Fruit fly (Drosophila melanogaster) whole organism, embryonic: ENCODE measurements around the gene Cka.

ENCODE experiments used
- Antp ChIP-seq: fragments of 200-800 bp; sonication (Bioruptor generic); optimal IDR thresholded peaks from 3 replicates; lab custom pipeline; 2016; ENCODE audit warnings: missing biosample characterization, missing genetic modification characterization
- Atf3 ChIP-seq: fragments of 200-800 bp; sonication (Bioruptor generic); optimal IDR thresholded peaks from 3 replicates; lab custom pipeline; 2016; ENCODE audit warnings: missing biosample characterization, missing genetic modification characterization
- Awh ChIP-seq: fragments of 200-800 bp; sonication (Bioruptor generic); IDR thresholded peaks from 2 replicates; pipeline ENCODE4, ENCODE4 v1.3.6; 2022; ENCODE audit warnings: missing biosample characterization, missing genetic modification characterization
- BEAF-32 ChIP-seq: fragments of 200-800 bp; sonication (Bioruptor generic); optimal IDR thresholded peaks from 3 replicates; lab custom pipeline; 2017; ENCODE audit warnings: missing biosample characterization, missing genetic modification characterization, mild to moderate bottlenecking, moderate library complexity, missing genetic modification reagents
- BtbVII ChIP-seq: fragments of 200-800 bp; sonication (Bioruptor generic); optimal IDR thresholded peaks from 3 replicates; lab custom pipeline; 2017; ENCODE audit warnings: missing biosample characterization, mild to moderate bottlenecking, missing genetic modification characterization
- CG1233 ChIP-seq: fragments of 200-800 bp; sonication (Bioruptor generic); optimal IDR thresholded peaks from 4 replicates; lab custom pipeline; 2018; ENCODE audit warnings: missing biosample characterization, mild to moderate bottlenecking, missing genetic modification characterization
- CG12659 ChIP-seq: fragments of 200-800 bp; sonication (Bioruptor generic); optimal IDR thresholded peaks from 3 replicates; lab custom pipeline; 2017; ENCODE audit warnings: mild to moderate bottlenecking, missing biosample characterization, missing genetic modification reagents, missing genetic modification characterization
- CG12942 ChIP-seq: fragments of 200-800 bp; sonication (Bioruptor generic); optimal IDR thresholded peaks from 3 replicates; lab custom pipeline; 2016; ENCODE audit warnings: missing biosample characterization, missing genetic modification characterization
- CG1603 ChIP-seq: fragments of 200-800 bp; sonication (Bioruptor generic); optimal IDR thresholded peaks from 2 replicates; lab custom pipeline; 2019; ENCODE audit warnings: missing biosample characterization, mild to moderate bottlenecking, missing genetic modification characterization, moderate library complexity
- CG16815 ChIP-seq: fragments of 200-800 bp; sonication (Bioruptor generic); optimal IDR thresholded peaks from 3 replicates; lab custom pipeline; 2017; ENCODE audit warnings: missing biosample characterization, mild to moderate bottlenecking, missing genetic modification characterization
- CG1792 ChIP-seq: fragments of 200-800 bp; sonication (Bioruptor generic); optimal IDR thresholded peaks from 2 replicates; lab custom pipeline; 2016; ENCODE audit warnings: missing biosample characterization, missing genetic modification characterization
- CG2116 ChIP-seq: fragments of 200-800 bp; sonication (Bioruptor generic); optimal IDR thresholded peaks from 3 replicates; lab custom pipeline; 2018; ENCODE audit warnings: missing biosample characterization, mild to moderate bottlenecking, missing genetic modification characterization
- CG2120 ChIP-seq: fragments of 200-800 bp; sonication (Bioruptor generic); optimal IDR thresholded peaks from 3 replicates; lab custom pipeline; 2016; ENCODE audit warnings: missing biosample characterization, missing genetic modification characterization
- CG2712 ChIP-seq: fragments of 200-800 bp; optimal IDR thresholded peaks from 3 replicates; lab custom pipeline; 2019; ENCODE audit warnings: missing biosample characterization, mild to moderate bottlenecking, missing genetic modification characterization, moderate library complexity
- CG31224 ChIP-seq: fragments of 200-800 bp; sonication (Bioruptor generic); IDR thresholded peaks from 2 replicates; pipeline ENCODE4 v1.3.6; 2022; ENCODE audit warnings: missing biosample characterization, missing genetic modification characterization
- CG32532 ChIP-seq: fragments of 200-800 bp; sonication (Bioruptor generic); IDR thresholded peaks from 2 replicates; pipeline ENCODE4 v1.3.6; 2022; ENCODE audit warnings: missing biosample characterization, missing genetic modification characterization
- CG3407 ChIP-seq: fragments of 200-800 bp; sonication (Bioruptor generic); optimal IDR thresholded peaks from 2 replicates; lab custom pipeline; 2018; ENCODE audit warnings: missing biosample characterization, mild to moderate bottlenecking, missing genetic modification characterization
- CG3838 ChIP-seq: fragments of 200-800 bp; sonication (Bioruptor generic); optimal IDR thresholded peaks from 3 replicates; lab custom pipeline; 2016; ENCODE audit warnings: missing biosample characterization, missing genetic modification characterization
- CG3995 ChIP-seq: fragments of 200-800 bp; sonication (Bioruptor generic); optimal IDR thresholded peaks from 3 replicates; lab custom pipeline; 2016; ENCODE audit warnings: missing biosample characterization, missing genetic modification characterization
- CG4617 ChIP-seq: fragments of 200-800 bp; sonication (Bioruptor generic); optimal IDR thresholded peaks from 3 replicates; lab custom pipeline; 2016; ENCODE audit warnings: missing biosample characterization, missing genetic modification characterization, borderline replicate concordance
- CG6765 ChIP-seq: fragments of 200-800 bp; sonication (Bioruptor generic); optimal IDR thresholded peaks from 3 replicates; lab custom pipeline; 2017; ENCODE audit warnings: missing biosample characterization, mild to moderate bottlenecking, missing genetic modification characterization
- CG9727 ChIP-seq: fragments of 200-800 bp; sonication (Bioruptor generic); optimal IDR thresholded peaks from 3 replicates; lab custom pipeline; 2017; ENCODE audit warnings: missing biosample characterization, mild to moderate bottlenecking, missing genetic modification characterization
- CG9932 ChIP-seq: fragments of 200-800 bp; sonication (Bioruptor generic); IDR thresholded peaks from 2 replicates; pipeline ENCODE4 v1.3.6; 2022; ENCODE audit warnings: missing biosample characterization, missing genetic modification characterization
- CTCF ChIP-seq: fragments of 200-800 bp; sonication (Bioruptor generic); optimal IDR thresholded peaks from 2 replicates; lab custom pipeline; 2017; ENCODE audit warnings: missing biosample characterization, mild to moderate bottlenecking, missing genetic modification characterization, moderate library complexity
- Ets65A ChIP-seq: fragments of 200-800 bp; sonication (Bioruptor generic); peaks from one replicate; lab custom pipeline; 2016; ENCODE audit warnings: missing biosample characterization, missing genetic modification characterization
- Fer1 ChIP-seq: fragments of 200-800 bp; sonication (Bioruptor generic); optimal IDR thresholded peaks from 2 replicates; lab custom pipeline; 2017; ENCODE audit warnings: missing biosample characterization, mild to moderate bottlenecking, missing genetic modification characterization
- HmgZ ChIP-seq: fragments of 200-800 bp; sonication (Bioruptor generic); optimal IDR thresholded peaks from 2 replicates; lab custom pipeline; 2018; ENCODE audit warnings: missing biosample characterization, mild to moderate bottlenecking, missing genetic modification characterization
- Hr51 ChIP-seq, 2 experiments: fragments of 200-800 bp; sonication (Bioruptor generic); optimal IDR thresholded peaks; 2 replicates in 1 of 2; 3 replicates in 1 of 2; lab custom pipeline; 2016 to 2018; ENCODE audit warnings: missing biosample characterization in 2 of 2, missing genetic modification characterization in 2 of 2, mild to moderate bottlenecking in 1 of 2, moderate library complexity in 1 of 2
- Hsf ChIP-seq: fragments of 200-800 bp; sonication (Bioruptor generic); optimal IDR thresholded peaks from 3 replicates; lab custom pipeline; 2016; ENCODE audit warnings: missing biosample characterization, missing genetic modification characterization
- MESR4 ChIP-seq: fragments of 200-800 bp; sonication (Bioruptor generic); optimal IDR thresholded peaks from 2 replicates; lab custom pipeline; 2018; ENCODE audit warnings: missing biosample characterization, mild to moderate bottlenecking, missing genetic modification characterization, moderate library complexity
- Mes4 ChIP-seq: fragments of 200-800 bp; sonication (Bioruptor generic); optimal IDR thresholded peaks from 2 replicates; lab custom pipeline; 2016; ENCODE audit warnings: missing biosample characterization, missing genetic modification characterization
- Scr ChIP-seq: fragments of 200-800 bp; sonication (Bioruptor generic); IDR thresholded peaks from 2 replicates; pipeline ENCODE4 v1.3.6; 2022; ENCODE audit warnings: missing biosample characterization, missing genetic modification characterization; ENCODE audit not compliant: partially characterized antibody
- bcd ChIP-seq: fragments of 200-800 bp; sonication (Bioruptor generic); optimal IDR thresholded peaks from 2 replicates; lab custom pipeline; 2017; ENCODE audit warnings: missing biosample characterization, mild to moderate bottlenecking, missing genetic modification characterization
- chn ChIP-seq: fragments of 200-800 bp; sonication (Bioruptor generic); optimal IDR thresholded peaks from 2 replicates; lab custom pipeline; 2016; ENCODE audit warnings: missing biosample characterization, missing genetic modification characterization
- crp ChIP-seq, 2 experiments: fragments of 200-800 bp; sonication (Bioruptor generic); optimal IDR thresholded peaks; 2 replicates in 1 of 2; 3 replicates in 1 of 2; lab custom pipeline; 2017; ENCODE audit warnings: missing biosample characterization in 2 of 2, missing genetic modification characterization in 2 of 2, mild to moderate bottlenecking in 1 of 2, moderate library complexity in 1 of 2
- dpn ChIP-seq, 2 experiments: fragments of 200-800 bp; sonication (Bioruptor generic); optimal IDR thresholded peaks; 3 replicates each; lab custom pipeline; 2016; ENCODE audit warnings: missing biosample characterization in 2 of 2, missing genetic modification characterization in 2 of 2
- dysf ChIP-seq: fragments of 200-800 bp; sonication (Bioruptor generic); IDR thresholded peaks from 3 replicates; pipeline ENCODE4 v1.3.6; 2022; ENCODE audit warnings: missing biosample characterization, missing genetic modification characterization
- fu2 ChIP-seq: fragments of 200-800 bp; sonication (Bioruptor generic); optimal IDR thresholded peaks from 2 replicates; lab custom pipeline; 2016; ENCODE audit warnings: missing biosample characterization, missing genetic modification characterization
- grau ChIP-seq: fragments of 200-800 bp; optimal IDR thresholded peaks from 3 replicates; lab custom pipeline; 2019; ENCODE audit warnings: missing biosample characterization, mild to moderate bottlenecking, missing genetic modification characterization, moderate library complexity
- hkb ChIP-seq, 2 experiments: fragments of 200-800 bp in 1 of 2; fragments of >200 bp in 1 of 2; sonication (Bioruptor generic) in 1 of 2; IDR thresholded peaks in 1 of 2; optimal IDR thresholded peaks in 1 of 2; 2 replicates each; pipeline versions ENCODE4 v1.3.6 to Lab custom; 2017 to 2022; ENCODE audit warnings: missing biosample characterization in 1 of 2, missing genetic modification characterization in 1 of 2
- ind ChIP-seq: fragments of 200-800 bp; sonication (Bioruptor generic); optimal IDR thresholded peaks from 3 replicates; lab custom pipeline; 2016; ENCODE audit warnings: missing biosample characterization, missing genetic modification characterization
- insv ChIP-seq, 2 experiments: fragments of 200-800 bp; sonication (Bioruptor generic); optimal IDR thresholded peaks; 3 replicates each; lab custom pipeline; 2016 to 2018; ENCODE audit warnings: missing biosample characterization in 2 of 2, missing genetic modification characterization in 2 of 2
- lmd ChIP-seq: fragments of 200-800 bp; sonication (Bioruptor generic); IDR thresholded peaks from 2 replicates; pipeline ENCODE4 v1.3.6; 2022; ENCODE audit warnings: missing biosample characterization, missing genetic modification characterization
- nerfin-1 ChIP-seq: fragments of 200-800 bp; sonication (Bioruptor generic); optimal IDR thresholded peaks from 3 replicates; lab custom pipeline; 2019; ENCODE audit warnings: missing biosample characterization, mild to moderate bottlenecking, missing genetic modification characterization, moderate library complexity
- nmo ChIP-seq: fragments of 200-800 bp; sonication (Bioruptor generic); optimal IDR thresholded peaks from 2 replicates; lab custom pipeline; 2018; ENCODE audit warnings: missing biosample characterization, mild to moderate bottlenecking, missing genetic modification characterization, moderate library complexity
- org-1 ChIP-seq: fragments of 200-800 bp; sonication (Bioruptor generic); optimal IDR thresholded peaks from 2 replicates; lab custom pipeline; 2017; ENCODE audit warnings: missing biosample characterization, missing genetic modification characterization
- pan ChIP-seq, 4 experiments: fragments of >200 bp in 3 of 4; fragments of 200-800 bp in 1 of 4; sonication (Bioruptor generic) in 1 of 4; optimal IDR thresholded peaks in 3 of 4; IDR thresholded peaks in 1 of 4; 2 replicates each; pipeline versions ENCODE4 v1.3.6 to Lab custom; 2017 to 2022; ENCODE audit warnings: missing biosample characterization in 2 of 4, missing genetic modification characterization in 2 of 4, mixed read lengths in 1 of 4
- pho ChIP-seq: fragments of 200-800 bp; sonication (Bioruptor generic); optimal IDR thresholded peaks from 2 replicates; lab custom pipeline; 2016; ENCODE audit warnings: missing biosample characterization, missing genetic modification characterization
- slbo ChIP-seq: fragments of 200-800 bp; sonication (Bioruptor generic); IDR thresholded peaks from 2 replicates; pipeline ENCODE4 v1.3.6; 2022; ENCODE audit warnings: missing biosample characterization, missing genetic modification characterization
- slou ChIP-seq: fragments of 200-800 bp; sonication (Bioruptor generic); optimal IDR thresholded peaks from 3 replicates; lab custom pipeline; 2016; ENCODE audit warnings: missing biosample characterization, missing genetic modification characterization

Cka gene

DNA sequence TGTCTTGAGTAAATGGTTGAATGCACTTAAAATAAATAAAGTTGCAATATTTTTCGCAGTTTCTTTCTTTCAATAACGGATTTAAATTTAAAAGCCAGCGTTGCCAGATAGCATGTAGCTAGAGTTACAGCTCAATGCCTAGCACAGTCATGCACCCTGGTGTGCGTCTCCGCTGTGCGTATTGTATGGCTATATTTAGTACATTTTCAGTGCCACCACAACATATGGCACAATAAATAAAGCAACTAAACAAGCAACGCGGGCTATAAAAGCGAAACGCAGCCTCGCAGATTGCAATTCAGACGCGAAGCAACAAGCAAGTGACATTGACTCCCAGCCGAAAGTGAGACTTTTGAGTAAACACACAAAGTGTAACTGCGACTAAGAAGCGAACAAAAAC lies 31.9 kb upstream of the Cka start, which contains the start of gene Sirup (continued):
- TF ChIP-seq CG2712 (tag; lab: Kevin White, UChicago) (peak; percentile 31), pho (GFP tag; lab: Kevin White, UChicago) (no peak), CG1603 (tag; lab: Kevin White, UChicago) (peak; percentile 60), CG3838 (GFP tag; lab: Kevin White, UChicago) (peak; percentile 43), hkb (optimal IDR thresholded peaks at IDR 0.05; lab: Kevin White, UChicago) (no peak), hkb (GFP tag; IDR thresholded peaks at IDR 0.05; lab: Robert Waterston, UW) (no peak), Antp (no peak), chn (GFP tag; lab: Kevin White, UChicago) (no peak), CTCF (peak; percentile 70), HmgZ (tag; lab: Kevin White, UChicago) (peak; percentile 52), crp (GFP tag; optimal IDR thresholded peaks at IDR 0.05; lab: Kevin White, UChicago) (peak; percentile 32 to 86), CG2116 (GFP tag; lab: Kevin White, UChicago) (peak; percentile 47), Mes4 (GFP tag; lab: Kevin White, UChicago) (no peak), nmo (peak; percentile 43), Ets65A (no peak), slou (GFP tag; lab: Kevin White, UChicago) (no peak), slbo (0 out of 2 replicates have a peak, but pooled peaks have one; percentile 37), MESR4 (peak; percentile 55), CG32532 (GFP tag; lab: Robert Waterston, UW) (0 out of 2 replicates have a peak, but pooled peaks have one; percentile 20), Scr (GFP tag; lab: Robert Waterston, UW) (no peak), CG4617 (peak; percentile 3), Awh (no peak), BEAF-32 (GFP tag; lab: Kevin White, UChicago) (peak; percentile 45), insv (GFP tag; optimal IDR thresholded peaks at IDR 0.05; lab: Kevin White, UChicago) (peak in 1 of 2 experiments; percentile 19)

DNA sequence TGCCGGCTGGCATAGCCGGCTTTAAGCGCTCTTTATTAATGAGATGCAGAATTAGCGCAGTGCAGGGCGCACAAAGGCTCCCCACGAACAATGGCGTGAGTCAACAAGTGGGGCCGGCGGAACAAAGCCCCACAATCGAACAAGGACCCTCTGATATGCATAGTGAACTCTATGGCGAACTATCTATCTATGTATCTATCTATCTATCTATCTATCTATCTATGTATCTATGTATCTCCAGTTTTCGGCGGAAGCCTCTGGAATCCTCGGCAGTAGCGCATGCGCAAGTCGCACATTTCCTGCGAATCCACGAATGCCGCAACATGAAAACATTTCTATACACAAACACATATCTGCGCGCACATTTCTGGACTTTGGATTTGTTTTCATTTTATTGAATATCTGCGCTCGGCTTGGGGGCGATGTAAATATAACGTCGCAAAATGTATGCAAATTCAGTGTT lies 29.9 kb upstream of the Cka start:
- TF ChIP-seq lmd (peak; percentile 36; the same call in 1 of the 2 replicates), CG31224 (0 out of 2 replicates have a peak, but pooled peaks have one; percentile 19), CG3995 (GFP tag; lab: Kevin White, UChicago) (peak; percentile 9), CG12659 (GFP tag; lab: Kevin White, UChicago) (peak; percentile 25), CG2120 (GFP tag; lab: Kevin White, UChicago) (peak; percentile 79), CG1792 (GFP tag; lab: Kevin White, UChicago) (no peak), CG12942 (GFP tag; lab: Kevin White, UChicago) (no peak), CG9932 (GFP tag; lab: Robert Waterston, UW) (peak; percentile 77), fu2 (GFP tag; lab: Kevin White, UChicago) (peak; percentile 13), org-1 (GFP tag; lab: Kevin White, UChicago) (peak; percentile 63), CG3407 (no peak), pan (optimal IDR thresholded peaks at IDR 0.05; lab: Kevin White, UChicago) (no peak), pan (GFP tag; optimal IDR thresholded peaks at IDR 0.05 in 1 of 2, IDR thresholded peaks at IDR 0.05 in 1 of 2) (no peak), CG1233 (GFP tag; lab: Kevin White, UChicago) (peak; percentile 10), Hsf (peak; percentile 20), CG6765 (peak; percentile 51), grau (tag; lab: Kevin White, UChicago) (peak; percentile 49), Atf3 (GFP tag; lab: Kevin White, UChicago) (no peak), dpn (GFP tag; optimal IDR thresholded peaks at IDR 0.05; lab: Kevin White, UChicago) (peak; percentile 7 to 26), BtbVII (peak; percentile 3), Fer1 (GFP tag; lab: Kevin White, UChicago) (peak; percentile 25), ind (GFP tag; lab: Kevin White, UChicago) (peak; percentile 12), CG9727 (GFP tag; lab: Kevin White, UChicago) (peak; percentile 44), dysf (GFP tag; lab: Robert Waterston, UW) (peak; percentile 18; the same call in 1 of the 3 replicates), bcd (GFP tag; lab: Kevin White, UChicago) (peak; percentile 17), Hr51 (GFP tag; optimal IDR thresholded peaks at IDR 0.05; lab: Kevin White, UChicago) (peak; percentile 3 to 11), CG16815 (GFP tag; lab: Kevin White, UChicago) (peak; percentile 53), nerfin-1 (tag; lab: Kevin White, UChicago) (peak; percentile 95)
